Fruit fly (Drosophila melanogaster) Kc167 (cell line): Measurements from ENCODE around the gene CG43702.

ENCODE experiments used
- Sin3A ChIP-seq: fragments of >200 bp; optimal IDR thresholded peaks from 2 replicates; lab custom pipeline; 2018; ENCODE audit warnings: missing external identifiers
- h ChIP-seq: fragments of >200 bp; optimal IDR thresholded peaks from 3 replicates; lab custom pipeline; 2018; ENCODE audit warnings: missing external identifiers

- TF ChIP-seq h (lab: Kevin White, UChicago) (no peak), Sin3A (lab: Kevin White, UChicago) (no peak)
Observed at dm6 chr3L:21253761-21254523, 44.5 kb upstream of the CG43702 start.
